Fruit fly (Drosophila melanogaster) whole organism, pupa: Measurements from ENCODE around the gene CG14841.

Experiments
- CG12605 ChIP-seq: fragments of 200-800 bp; sonication (Bioruptor generic); IDR thresholded peaks from 2 replicates; pipeline ENCODE4 v1.3.6; 2022; ENCODE audit warnings: missing biosample characterization, missing genetic modification characterization
- CG13204 ChIP-seq: fragments of 200-800 bp; sonication (Bioruptor generic); optimal IDR thresholded peaks from 2 replicates; lab custom pipeline; 2018; ENCODE audit warnings: missing biosample characterization, mild to moderate bottlenecking, missing genetic modification characterization, moderate library complexity
- CG32121 ChIP-seq: fragments of 200-800 bp; sonication (Bioruptor generic); IDR thresholded peaks from 2 replicates; pipeline ENCODE4 v1.3.6; 2022; ENCODE audit warnings: missing biosample characterization, missing genetic modification characterization
- CG34367 ChIP-seq: fragments of 200-800 bp; sonication (Bioruptor generic); optimal IDR thresholded peaks from 2 replicates; lab custom pipeline; 2018; ENCODE audit warnings: missing biosample characterization, mild to moderate bottlenecking, missing genetic modification characterization
- Ets98B ChIP-seq: fragments of 200-800 bp; sonication (Bioruptor generic); IDR thresholded peaks from 2 replicates; pipeline ENCODE4 v1.3.6; 2022; ENCODE audit warnings: missing biosample characterization, missing genetic modification characterization
- Pif1A ChIP-seq: fragments of 200-800 bp; sonication (Bioruptor generic); optimal IDR thresholded peaks from 3 replicates; lab custom pipeline; 2016; ENCODE audit warnings: missing biosample characterization, missing genetic modification characterization
- fd96Ca ChIP-seq: fragments of 200-800 bp; sonication (Bioruptor generic); IDR thresholded peaks from 3 replicates; pipeline ENCODE4 v1.3.6; 2022; ENCODE audit warnings: missing biosample characterization, missing genetic modification characterization

- TF ChIP-seq CG34367 (tag; lab: Kevin White, UChicago) (no peak), fd96Ca (GFP tag; lab: Robert Waterston, UW) (no peak; the same call in 2 of the 3 replicates), CG13204 (GFP tag; lab: Kevin White, UChicago) (peak; percentile 4), CG12605 (GFP tag; lab: Robert Waterston, UW) (peak; percentile 25; the same call in 1 of the 2 replicates), CG32121 (GFP tag; lab: Robert Waterston, UW) (0 out of 2 replicates have a peak, but pooled peaks have one; percentile 11), Pif1A (peak; percentile 14), Ets98B (peak; percentile 57)
Measured at dm6 chr3R:14288669-14289383, 26.6 kb upstream of the CG14841 start, which contains the start of gene red.
